Worm (Caenorhabditis elegans): ENCODE measurements around the gene vav-1.

Gene vav-1

DNA sequence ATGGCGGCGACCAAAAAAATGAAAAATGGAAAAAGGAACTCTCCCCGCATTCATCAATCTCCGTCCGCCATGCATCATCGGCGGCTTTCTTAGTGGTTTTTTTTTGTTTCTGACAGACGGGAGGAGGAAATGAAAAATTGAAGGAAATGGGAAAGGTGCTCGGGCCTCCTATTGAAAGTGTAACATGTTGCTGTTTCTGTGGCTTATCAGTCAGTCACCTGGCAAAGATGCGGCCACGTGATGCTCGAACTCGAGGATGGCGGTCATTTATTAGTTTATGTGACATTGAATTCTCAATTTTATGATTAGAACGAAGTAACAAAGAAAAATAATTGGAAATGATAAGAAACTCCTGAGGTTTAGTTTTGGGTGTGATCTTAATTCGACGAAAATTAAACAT is 32.7 kb upstream of the vav-1 start (continued):
- TF ChIP-seq attf-4 (tag; optimal IDR thresholded peaks at IDR 0.05) (no peak), lin-39 (tag; optimal IDR thresholded peaks at IDR 0.05) (no peak), tag-97 (GFP tag; IDR thresholded peaks at IDR 0.05) (0 out of 2 replicates have a peak, but pooled peaks have one; percentile 53), nhr-237 (tag; optimal IDR thresholded peaks at IDR 0.05) (no peak), nhr-6 (tag; optimal IDR thresholded peaks at IDR 0.05) (no peak), lin-15B (tag; optimal IDR thresholded peaks at IDR 0.05) (no peak), spr-3 (GFP tag; optimal IDR thresholded peaks at IDR 0.05) (no peak), lin-1 (GFP tag; IDR thresholded peaks at IDR 0.05) (peak; percentile 72), mes-2 (tag; optimal IDR thresholded peaks at IDR 0.05; ENCODE audit: poor library complexity, severe bottlenecking) (peak; percentile 50), ceh-32 (tag; optimal IDR thresholded peaks at IDR 0.05; ENCODE audit: poor library complexity) (no peak), daf-12 (tag; optimal IDR thresholded peaks at IDR 0.05) (no peak), cey-2 (tag; optimal IDR thresholded peaks at IDR 0.05; ENCODE audit: borderline replicate concordance, insufficient read depth) (no peak), gei-8 (GFP tag; optimal IDR thresholded peaks at IDR 0.05) (no peak), sdz-12 (GFP tag; optimal IDR thresholded peaks at IDR 0.05) (no peak), lsy-2 (tag; optimal IDR thresholded peaks at IDR 0.05) (peak in 1 of 2 experiments; percentile 43), pqm-1 (tag; optimal IDR thresholded peaks at IDR 0.05) (peak; percentile 76), unc-39 (tag; optimal IDR thresholded peaks at IDR 0.05) (no peak), F37D6.2 (tag; optimal IDR thresholded peaks at IDR 0.05) (no peak), unc-130 (GFP tag; optimal IDR thresholded peaks at IDR 0.05) (no peak), ceh-62 (tag; optimal IDR thresholded peaks at IDR 0.05) (no peak), zip-11 (GFP tag; IDR thresholded peaks at IDR 0.05) (no peak), lin-13 (GFP tag; optimal IDR thresholded peaks at IDR 0.05) (peak; percentile 17), jun-1 (tag; optimal IDR thresholded peaks at IDR 0.05) (no peak), lin-38 (GFP tag; IDR thresholded peaks at IDR 0.05) (peak; percentile 29; the same call in 1 of the 2 replicates), hlh-30 (tag; optimal IDR thresholded peaks at IDR 0.05; ENCODE audit: insufficient read depth) (peak; percentile 94), madf-9 (GFP tag; conservative IDR thresholded peaks at IDR 0.05) (0 out of 2 replicates have a peak, but pooled peaks have one; percentile 27), dmd-9 (GFP tag; IDR thresholded peaks at IDR 0.05) (no peak), fos-1 (tag; optimal IDR thresholded peaks at IDR 0.05) (no peak), madf-5 (GFP tag; IDR thresholded peaks at IDR 0.05) (no peak), nhr-77 (tag; optimal IDR thresholded peaks at IDR 0.05) (peak; percentile 77), ceh-44 (GFP tag; IDR thresholded peaks at IDR 0.05) (no peak), spr-1 (tag; optimal IDR thresholded peaks at IDR 0.05) (no peak), skn-1 (tag; optimal IDR thresholded peaks at IDR 0.05) (no peak), Y5F2A.4 (GFP tag; optimal IDR thresholded peaks at IDR 0.05) (no peak), F26F4.8 (GFP tag; conservative IDR thresholded peaks at IDR 0.05) (no peak), nhr-42 (GFP tag; IDR thresholded peaks at IDR 0.05) (no peak), nhr-76 (tag; optimal IDR thresholded peaks at IDR 0.05) (no peak), rbr-2 (tag; optimal IDR thresholded peaks at IDR 0.05) (no peak), mdt-29 (GFP tag; IDR thresholded peaks at IDR 0.05) (peak; percentile 55; the same call in 1 of the 2 replicates), ZK337.2 (GFP tag; IDR thresholded peaks at IDR 0.05) (no peak), snpc-4 (tag; optimal IDR thresholded peaks at IDR 0.05) (no peak), tra-1 (GFP tag; IDR thresholded peaks at IDR 0.05) (peak; percentile 76), vab-7 (GFP tag; IDR thresholded peaks at IDR 0.05) (no peak), Y105C5A.15 (GFP tag; IDR thresholded peaks at IDR 0.05) (no peak), nhr-41 (GFP tag; IDR thresholded peaks at IDR 0.05) (no peak), ceh-20 (GFP tag; IDR thresholded peaks at IDR 0.05) (peak; percentile 82), nhr-10 (tag; optimal IDR thresholded peaks at IDR 0.05) (peak; percentile 12), lin-29 (GFP tag; IDR thresholded peaks at IDR 0.05) (no peak), nhr-25 (tag; optimal IDR thresholded peaks at IDR 0.05; ENCODE audit: borderline replicate concordance, insufficient read depth) (no peak), nhr-11 (tag; optimal IDR thresholded peaks at IDR 0.05) (no peak), set-16 (GFP tag; IDR thresholded peaks at IDR 0.05) (no peak; the same call in 1 of the 2 replicates), dve-1 (tag; optimal IDR thresholded peaks at IDR 0.05; ENCODE audit: insufficient read depth) (peak; percentile 90)
